Worm (Caenorhabditis elegans) whole organism, L3 larva: ENCODE measurements around the gene pcs-1.

Experiments
- nhr-76 ChIP-seq: fragments of 150-350 bp; sonication (generic microtip); optimal IDR thresholded peaks from 5 replicates; lab custom pipeline; 2014; ENCODE audit warnings: missing biosample characterization, missing genetic modification characterization
- pha-4 ChIP-seq: fragments of 150-350 bp; optimal IDR thresholded peaks from 2 replicates; lab custom pipeline; 2014; ENCODE audit warnings: missing biosample characterization, missing genetic modification reagents, missing genetic modification characterization

ce11 chrII:11611462-11611861 is 33.9 kb upstream of the pcs-1 start:
- no peak for TF ChIP-seq nhr-76 (tag; lab: Kevin White, UChicago)
- peak; percentile 33 for TF ChIP-seq pha-4 (tag; lab: Kevin White, UChicago)
